Worm (Caenorhabditis elegans) whole organism, young adult: ENCODE measurements around the gene irld-62.

ENCODE experiments used
- B0019.2 ChIP-seq: fragments of 200-800 bp; sonication (Bioruptor generic); conservative IDR thresholded peaks from 2 replicates; pipeline ENCODE4 v1.3.6; 2022; ENCODE audit warnings: missing genetic modification reagents, missing genetic modification characterization, missing compliant biosample characterization
- C17E4.6 ChIP-seq: fragments of 200-800 bp; sonication (Bioruptor generic); IDR thresholded peaks from 2 replicates; pipeline ENCODE4 v1.3.6; 2022; ENCODE audit warnings: missing genetic modification reagents, missing genetic modification characterization, missing compliant biosample characterization
- D2030.7 ChIP-seq: fragments of 200-800 bp; sonication (Bioruptor generic); IDR thresholded peaks from 2 replicates; pipeline ENCODE4 v1.3.6; 2022; ENCODE audit warnings: missing genetic modification reagents, missing genetic modification characterization, missing compliant biosample characterization
- F33H1.4 ChIP-seq: fragments of 200-800 bp; sonication (Bioruptor generic); IDR thresholded peaks from 2 replicates; pipeline ENCODE4 v1.3.6; 2022; ENCODE audit warnings: missing genetic modification reagents, missing genetic modification characterization, missing compliant biosample characterization
- F37B4.10 ChIP-seq: fragments of 200-800 bp; sonication (Bioruptor generic); IDR thresholded peaks from 2 replicates; pipeline ENCODE4 v1.3.6; 2022; ENCODE audit warnings: missing genetic modification characterization, missing compliant biosample characterization
- F49E8.2 ChIP-seq: sonication (generic microtip); optimal IDR thresholded peaks from 3 replicates; lab custom pipeline; 2017; ENCODE audit warnings: missing genetic modification characterization, mild to moderate bottlenecking, missing compliant biosample characterization, antibody characterized with exemption, moderate library complexity; ENCODE audit not compliant: insufficient read depth
- F57C9.4 ChIP-seq: sonication (generic microtip); optimal IDR thresholded peaks from 2 replicates; lab custom pipeline; 2017; ENCODE audit warnings: mild to moderate bottlenecking, missing genetic modification characterization, missing compliant biosample characterization
- Y53F4B.3 ChIP-seq: fragments of 200-800 bp; sonication (Bioruptor generic); IDR thresholded peaks from 2 replicates; pipeline ENCODE4 v1.3.6; 2022; ENCODE audit warnings: missing genetic modification reagents, missing genetic modification characterization, missing compliant biosample characterization
- Y95B8A.8 ChIP-seq: fragments of 200-800 bp; sonication (Bioruptor generic); IDR thresholded peaks from 2 replicates; pipeline ENCODE4 v1.3.6; 2022; ENCODE audit warnings: missing genetic modification reagents, missing genetic modification characterization, missing compliant biosample characterization
- akir-1 ChIP-seq: fragments of 200-800 bp; sonication (Bioruptor generic); optimal IDR thresholded peaks from 2 replicates; lab custom pipeline; 2018; ENCODE audit warnings: mild to moderate bottlenecking, missing genetic modification characterization, moderate library complexity, missing compliant biosample characterization
- aptf-2 ChIP-seq: fragments of 200-800 bp; sonication (Bioruptor generic); conservative IDR thresholded peaks from 2 replicates; pipeline ENCODE4 v1.3.6; 2022; ENCODE audit warnings: missing genetic modification reagents, missing genetic modification characterization, missing compliant biosample characterization
- athp-1 ChIP-seq: sonication (generic microtip); optimal IDR thresholded peaks from 2 replicates; lab custom pipeline; 2017; ENCODE audit warnings: mild to moderate bottlenecking, missing genetic modification characterization, missing compliant biosample characterization
- attf-5 ChIP-seq: fragments of 200-800 bp; sonication (Bioruptor generic); optimal IDR thresholded peaks from 2 replicates; lab custom pipeline; 2018; ENCODE audit warnings: mild to moderate bottlenecking, missing genetic modification characterization, missing compliant biosample characterization
- ceh-100 ChIP-seq: fragments of 200-800 bp; sonication (Bioruptor generic); IDR thresholded peaks from 2 replicates; pipeline ENCODE4 v1.3.6; 2022; ENCODE audit warnings: missing genetic modification reagents, missing genetic modification characterization, missing compliant biosample characterization
- ceh-58 ChIP-seq: fragments of 200-800 bp; sonication (Bioruptor generic); IDR thresholded peaks from 2 replicates; pipeline ENCODE4 v1.3.6; 2022; ENCODE audit warnings: missing genetic modification characterization, missing compliant biosample characterization
- gei-17 ChIP-seq: fragments of 200-800 bp; sonication (Bioruptor generic); optimal IDR thresholded peaks from 2 replicates; lab custom pipeline; 2018; ENCODE audit warnings: mild to moderate bottlenecking, missing genetic modification characterization, missing compliant biosample characterization
- let-607 ChIP-seq, 2 experiments: fragments of 200-800 bp in 1 of 2; sonication (Bioruptor generic) in 1 of 2; sonication (generic microtip) in 1 of 2; optimal IDR thresholded peaks; 2 replicates each; lab custom pipeline; 2016 to 2018; ENCODE audit warnings: mild to moderate bottlenecking in 2 of 2, missing compliant biosample characterization in 2 of 2, missing genetic modification characterization in 2 of 2, moderate library complexity in 2 of 2, missing genotype in 1 of 2
- lin-26 ChIP-seq: fragments of 200-800 bp; sonication (Bioruptor generic); IDR thresholded peaks from 2 replicates; pipeline ENCODE4 v1.3.6; 2022; ENCODE audit warnings: missing genetic modification reagents, missing genetic modification characterization, missing compliant biosample characterization
- lin-35 ChIP-seq, 3 experiments: fragments of 150-350 bp in 2 of 3; sonication (generic microtip) in 1 of 3; optimal IDR thresholded peaks; 2 replicates each; lab custom pipeline; 2014 to 2018; ENCODE audit warnings: missing biosample characterization in 3 of 3, missing genetic modification characterization in 3 of 3, missing genetic modification reagents in 3 of 3
- lsl-1 ChIP-seq: fragments of 200-800 bp; sonication (Bioruptor generic); optimal IDR thresholded peaks from 2 replicates; lab custom pipeline; 2018; ENCODE audit warnings: mild to moderate bottlenecking, missing genetic modification characterization, moderate library complexity, missing compliant biosample characterization
- lsy-27 ChIP-seq: sonication (generic microtip); optimal IDR thresholded peaks from 2 replicates; lab custom pipeline; 2017; ENCODE audit warnings: missing genetic modification characterization, mild to moderate bottlenecking, missing compliant biosample characterization, antibody characterized with exemption, missing genotype, borderline replicate concordance; ENCODE audit not compliant: insufficient read depth
- madf-3 ChIP-seq: fragments of 200-800 bp; sonication (Bioruptor generic); IDR thresholded peaks from 2 replicates; pipeline ENCODE4 v1.3.6; 2022; ENCODE audit warnings: missing genetic modification reagents, missing genetic modification characterization, missing compliant biosample characterization
- madf-6 ChIP-seq: fragments of 200-800 bp; sonication (Bioruptor generic); IDR thresholded peaks from 2 replicates; pipeline ENCODE4 v1.3.6; 2022; ENCODE audit warnings: missing genetic modification reagents, missing genetic modification characterization, missing compliant biosample characterization
- mel-28 ChIP-seq: sonication (generic microtip); optimal IDR thresholded peaks from 2 replicates; lab custom pipeline; 2016; ENCODE audit warnings: borderline replicate concordance, mild to moderate bottlenecking, missing genetic modification characterization, missing compliant biosample characterization
- mes-4 ChIP-seq: sonication (generic microtip); optimal IDR thresholded peaks from 2 replicates; lab custom pipeline; 2016; ENCODE audit warnings: missing genotype, missing genetic modification characterization, missing compliant biosample characterization
- nfyb-1 ChIP-seq: fragments of 200-800 bp; sonication (Bioruptor generic); IDR thresholded peaks from 2 replicates; pipeline ENCODE4 v1.3.6; 2022; ENCODE audit warnings: missing genetic modification reagents, missing genetic modification characterization, missing compliant biosample characterization
- rcor-1 ChIP-seq: fragments of 200-800 bp; sonication (Bioruptor generic); IDR thresholded peaks from 2 replicates; pipeline ENCODE4 v1.3.6; 2022; ENCODE audit warnings: missing genetic modification reagents, missing genetic modification characterization, missing compliant biosample characterization
- rec-8 ChIP-seq, 2 experiments: sonication (generic microtip); optimal IDR thresholded peaks; 2 replicates each; lab custom pipeline; 2016; ENCODE audit warnings: mild to moderate bottlenecking in 2 of 2, missing genetic modification characterization in 2 of 2, missing genetic modification reagents in 2 of 2, missing genotype in 2 of 2, missing biosample characterization in 1 of 2, missing compliant biosample characterization in 1 of 2, moderate library complexity in 1 of 2
- rpc-1 ChIP-seq, 2 experiments: fragments of 150-350 bp in 1 of 2; sonication (generic microtip) in 1 of 2; optimal IDR thresholded peaks; 2 replicates each; lab custom pipeline; 2014 to 2018; ENCODE audit warnings: missing biosample characterization in 1 of 2, missing genetic modification characterization in 1 of 2, missing genetic modification reagents in 1 of 2, missing genotype in 1 of 2
- sdz-38 ChIP-seq: sonication (generic microtip); optimal IDR thresholded peaks from 2 replicates; lab custom pipeline; 2016; ENCODE audit warnings: missing genotype, missing genetic modification characterization, missing compliant biosample characterization
- snpc-4 ChIP-seq, 5 experiments: fragments of 150-350 bp in 1 of 5; sonication (generic microtip) in 4 of 5; optimal IDR thresholded peaks; 2 replicates each; lab custom pipeline; 2014 to 2018; ENCODE audit warnings: missing genetic modification characterization in 5 of 5, missing biosample characterization in 3 of 5, antibody characterized with exemption in 2 of 5, mild to moderate bottlenecking in 2 of 5, missing compliant biosample characterization in 2 of 5, missing genotype in 2 of 5, moderate library complexity in 2 of 5, missing genetic modification reagents in 1 of 5
- somi-1 ChIP-seq: fragments of 200-800 bp; sonication (Bioruptor generic); optimal IDR thresholded peaks from 2 replicates; lab custom pipeline; 2018; ENCODE audit warnings: mild to moderate bottlenecking, missing genetic modification characterization, missing compliant biosample characterization
- sptf-2 ChIP-seq: fragments of 200-800 bp; sonication (Bioruptor generic); optimal IDR thresholded peaks from 2 replicates; lab custom pipeline; 2018; ENCODE audit warnings: mild to moderate bottlenecking, missing genetic modification characterization, missing compliant biosample characterization
- unc-62 ChIP-seq: fragments of 150-350 bp; optimal IDR thresholded peaks from 2 replicates; lab custom pipeline; 2014; ENCODE audit warnings: missing biosample characterization, missing genetic modification reagents, missing genetic modification characterization
- ztf-18 ChIP-seq: sonication (generic microtip); optimal IDR thresholded peaks from 2 replicates; lab custom pipeline; 2016; ENCODE audit warnings: missing genotype, mild to moderate bottlenecking, missing genetic modification characterization, missing compliant biosample characterization

The irld-62 gene

ce11 chrV:15330314-15330713 lies 19.4 kb downstream of the irld-62 start, which contains the start of gene srh-295:
Gene srh-295 (plus strand): TSS chrV:15330614.
- TF ChIP-seq madf-6 (GFP tag; lab: Robert Waterston, UW) (no peak), F49E8.2 (tag; lab: Kevin White, UChicago) (no peak), somi-1 (GFP tag; lab: Kevin White, UChicago) (no peak), let-607 (tag; optimal IDR thresholded peaks at IDR 0.05; lab: Kevin White, UChicago) (no peak), mel-28 (no peak), lsl-1 (GFP tag; lab: Kevin White, UChicago) (no peak), rec-8 (tag; optimal IDR thresholded peaks at IDR 0.05; lab: Kevin White, UChicago) (no peak), nfyb-1 (GFP tag; lab: Robert Waterston, UW) (no peak), rcor-1 (GFP tag; lab: Robert Waterston, UW) (no peak), D2030.7 (no peak), ceh-58 (no peak), lsy-27 (tag; lab: Kevin White, UChicago) (no peak), F37B4.10 (GFP tag; lab: Robert Waterston, UW) (no peak), Y95B8A.8 (GFP tag; lab: Robert Waterston, UW) (no peak), F57C9.4 (tag; lab: Kevin White, UChicago) (no peak)
- TF ChIP-seq, all 124 proteins: peak for 0

- TF ChIP-seq lsl-1 (GFP tag; lab: Kevin White, UChicago) = no peak
- no peak for TF ChIP-seq sptf-2 (GFP tag; lab: Kevin White, UChicago)
- no peak for TF ChIP-seq gei-17
- no peak for TF ChIP-seq unc-62 (GFP tag; lab: Kevin White, UChicago)
- TF ChIP-seq mel-28 = no peak
- no peak for TF ChIP-seq akir-1 (GFP tag; lab: Kevin White, UChicago)
- no peak for TF ChIP-seq B0019.2 (GFP tag; lab: Robert Waterston, UW)
- TF ChIP-seq athp-1 = no peak
- no peak for TF ChIP-seq ceh-58
- TF ChIP-seq attf-5 (GFP tag; lab: Kevin White, UChicago) = no peak
- no peak for TF ChIP-seq F33H1.4
- no peak for TF ChIP-seq madf-3 (GFP tag; lab: Robert Waterston, UW)
Observed at ce11 chrV:15332851-15333250, 22.0 kb downstream of the irld-62 start, which contains the start of gene srw-113. Gene srw-113 (plus strand): TSS chrV:15333151.

ce11 chrV:15337405-15337804 lies 26.5 kb downstream of the irld-62 start, which contains the start of gene wrt-7:
Gene wrt-7 (minus strand): TSS chrV:15337505.
- no peak for TF ChIP-seq lin-26 (GFP tag; lab: Robert Waterston, UW)
- no peak for TF ChIP-seq Y53F4B.3 (GFP tag; lab: Robert Waterston, UW)
- no peak for TF ChIP-seq nfyb-1 (GFP tag; lab: Robert Waterston, UW)
- no peak for TF ChIP-seq sdz-38 (tag; lab: Kevin White, UChicago)
- TF ChIP-seq C17E4.6 (GFP tag; lab: Robert Waterston, UW) = no peak
- TF ChIP-seq lin-35 (GFP tag; optimal IDR thresholded peaks at IDR 0.05; lab: Kevin White, UChicago) = no peak
- TF ChIP-seq mes-4 (tag; lab: Kevin White, UChicago) = no peak
- TF ChIP-seq akir-1 (GFP tag; lab: Kevin White, UChicago) = no peak
- TF ChIP-seq ztf-18 (tag; lab: Kevin White, UChicago) = no peak
- no peak for TF ChIP-seq rpc-1 (optimal IDR thresholded peaks at IDR 0.05; lab: Kevin White, UChicago)
- no peak for TF ChIP-seq rpc-1 (tag; optimal IDR thresholded peaks at IDR 0.05; lab: Kevin White, UChicago)
- no peak for TF ChIP-seq ceh-100 (GFP tag; lab: Robert Waterston, UW)
- no peak for TF ChIP-seq snpc-4 (GFP tag; optimal IDR thresholded peaks at IDR 0.05; lab: Kevin White, UChicago)
- no peak for TF ChIP-seq snpc-4 (tag; optimal IDR thresholded peaks at IDR 0.05; lab: Kevin White, UChicago)
- TF ChIP-seq aptf-2 (GFP tag; lab: Robert Waterston, UW) = no peak
- TF ChIP-seq somi-1 (GFP tag; lab: Kevin White, UChicago) = no peak
- no peak for TF ChIP-seq B0019.2 (GFP tag; lab: Robert Waterston, UW)
- TF ChIP-seq F57C9.4 (tag; lab: Kevin White, UChicago) = no peak
